Worm (Caenorhabditis elegans) whole organism, early embryonic: ENCODE results near the gene hacd-1.

Experiments used
- B0310.2 ChIP-seq: sonication (generic microtip); optimal IDR thresholded peaks from 2 replicates; lab custom pipeline; 2016; ENCODE audit warnings: mild to moderate bottlenecking, missing genetic modification characterization, missing compliant biosample characterization
- F13C5.2 ChIP-seq: sonication (generic microtip); optimal IDR thresholded peaks from 2 replicates; lab custom pipeline; 2017; ENCODE audit warnings: mild to moderate bottlenecking, missing genetic modification characterization, inconsistent platforms, missing compliant biosample characterization
- aly-1 ChIP-seq: sonication (generic microtip); optimal IDR thresholded peaks from 2 replicates; lab custom pipeline; 2016; ENCODE audit warnings: missing genetic modification characterization, missing compliant biosample characterization
- ama-1 ChIP-seq: fragments of 150-350 bp; optimal IDR thresholded peaks from 2 replicates; lab custom pipeline; 2014
- ceh-13 ChIP-seq: fragments of 200-800 bp; sonication (Bioruptor generic); optimal IDR thresholded peaks from 2 replicates; lab custom pipeline; 2018; ENCODE audit warnings: mild to moderate bottlenecking, missing genetic modification characterization, missing compliant biosample characterization
- ceh-36 ChIP-seq: sonication (generic microtip); optimal IDR thresholded peaks from 2 replicates; lab custom pipeline; 2016; ENCODE audit warnings: missing genetic modification characterization, inconsistent platforms, missing compliant biosample characterization
- ets-7 ChIP-seq: sonication (generic microtip); optimal IDR thresholded peaks from 2 replicates; lab custom pipeline; 2016; ENCODE audit warnings: missing genotype, missing genetic modification characterization, missing compliant biosample characterization
- flt-1 ChIP-seq: fragments of 200-800 bp; sonication (Bioruptor generic); IDR thresholded peaks from 2 replicates; pipeline ENCODE4 v1.3.6; 2022; ENCODE audit warnings: missing genetic modification characterization, missing compliant biosample characterization
- hmbx-1 ChIP-seq: sonication (generic microtip); optimal IDR thresholded peaks from 2 replicates; lab custom pipeline; 2016; ENCODE audit warnings: mild to moderate bottlenecking, missing genetic modification characterization, missing compliant biosample characterization
- hmg-4 ChIP-seq: fragments of 200-800 bp; sonication (Bioruptor generic); optimal IDR thresholded peaks from 2 replicates; lab custom pipeline; 2018; ENCODE audit warnings: mild to moderate bottlenecking, missing genetic modification characterization, missing compliant biosample characterization
- hnd-1 ChIP-seq: sonication (generic microtip); optimal IDR thresholded peaks from 2 replicates; lab custom pipeline; 2016; ENCODE audit warnings: missing genetic modification characterization, missing compliant biosample characterization
- pes-1 ChIP-seq: fragments of 200-800 bp; sonication (Bioruptor generic); IDR thresholded peaks from 2 replicates; pipeline ENCODE4 v1.3.6; 2022; ENCODE audit warnings: missing genetic modification reagents, missing genetic modification characterization, missing compliant biosample characterization
- scrt-1 ChIP-seq: fragments of 200-800 bp; sonication (Bioruptor generic); IDR thresholded peaks from 2 replicates; pipeline ENCODE4 v1.3.6; 2022; ENCODE audit warnings: missing genetic modification characterization, missing compliant biosample characterization
- sea-1 ChIP-seq: fragments of 200-800 bp; sonication (Bioruptor generic); conservative IDR thresholded peaks from 2 replicates; pipeline ENCODE4 v1.3.6; 2022; ENCODE audit warnings: missing genetic modification characterization, missing compliant biosample characterization
- tbx-11 ChIP-seq: fragments of 200-800 bp; sonication (Bioruptor generic); IDR thresholded peaks from 2 replicates; pipeline ENCODE4 v1.3.6; 2022; ENCODE audit warnings: missing genetic modification characterization, missing compliant biosample characterization
- tbx-37 ChIP-seq: fragments of 200-800 bp; sonication (Bioruptor generic); conservative IDR thresholded peaks from 2 replicates; pipeline ENCODE4 v1.3.6; 2022; ENCODE audit warnings: missing genetic modification reagents, missing genetic modification characterization, missing compliant biosample characterization
- tra-4 ChIP-seq: sonication (generic microtip); optimal IDR thresholded peaks from 2 replicates; lab custom pipeline; 2017; ENCODE audit warnings: missing genetic modification characterization, missing compliant biosample characterization

hacd-1 gene

ce11 chrV:1467444-1467843 lies 7.3 kb downstream of the hacd-1 start, which contains the start of gene gid-8:
gid-8 (plus strand) TSS chrV:1467744.
- TF ChIP-seq pes-1 (GFP tag; lab: Robert Waterston, UW) (no peak), tbx-11 (GFP tag; lab: Robert Waterston, UW) (no peak), sea-1 (no peak), hmbx-1 (tag; lab: Kevin White, UChicago) (no peak), hmg-4 (GFP tag; lab: Kevin White, UChicago) (no peak), tbx-37 (GFP tag; lab: Robert Waterston, UW) (no peak), ceh-13 (GFP tag; lab: Kevin White, UChicago) (no peak), ceh-36 (tag; lab: Kevin White, UChicago) (no peak), scrt-1 (GFP tag; lab: Robert Waterston, UW) (no peak), ama-1 (lab: Kevin White, UChicago) (no peak), tra-4 (no peak)

ce11 chrV:1468905-1469304 lies 8.7 kb downstream of the hacd-1 start:
- TF ChIP-seq tra-4 = no peak

- TF ChIP-seq ceh-13 (GFP tag; lab: Kevin White, UChicago) = no peak
- no peak for TF ChIP-seq tra-4
- TF ChIP-seq hmg-4 (GFP tag; lab: Kevin White, UChicago) = peak; percentile 46
- TF ChIP-seq flt-1 (GFP tag; lab: Robert Waterston, UW) = no peak
- TF ChIP-seq aly-1 (tag; lab: Kevin White, UChicago) = no peak
- TF ChIP-seq hnd-1 (tag; lab: Kevin White, UChicago) = no peak
- no peak for TF ChIP-seq B0310.2 (tag; lab: Kevin White, UChicago)
- TF ChIP-seq scrt-1 (GFP tag; lab: Robert Waterston, UW) = no peak
- TF ChIP-seq hmbx-1 (tag; lab: Kevin White, UChicago) = no peak
- TF ChIP-seq tbx-11 (GFP tag; lab: Robert Waterston, UW) = no peak
- no peak for TF ChIP-seq pes-1 (GFP tag; lab: Robert Waterston, UW)
- no peak for TF ChIP-seq F13C5.2 (tag; lab: Kevin White, UChicago)
- peak; percentile 6 for TF ChIP-seq ceh-36 (tag; lab: Kevin White, UChicago)
Measured at ce11 chrV:1471078-1471969, 11.2 kb downstream of the hacd-1 start.

ce11 chrV:1471977-1472376 lies 11.8 kb downstream of the hacd-1 start:
- no peak for TF ChIP-seq hmg-4 (GFP tag; lab: Kevin White, UChicago)
- TF ChIP-seq hmbx-1 (tag; lab: Kevin White, UChicago) = no peak
- no peak for TF ChIP-seq F13C5.2 (tag; lab: Kevin White, UChicago)
- no peak for TF ChIP-seq ceh-36 (tag; lab: Kevin White, UChicago)
- TF ChIP-seq tbx-37 (GFP tag; lab: Robert Waterston, UW) = no peak
- no peak for TF ChIP-seq flt-1 (GFP tag; lab: Robert Waterston, UW)
- no peak for TF ChIP-seq ets-7 (tag; lab: Kevin White, UChicago)
- TF ChIP-seq hnd-1 (tag; lab: Kevin White, UChicago) = no peak
- TF ChIP-seq tbx-11 (GFP tag; lab: Robert Waterston, UW) = no peak
- TF ChIP-seq scrt-1 (GFP tag; lab: Robert Waterston, UW) = no peak
- no peak for TF ChIP-seq B0310.2 (tag; lab: Kevin White, UChicago)
- no peak for TF ChIP-seq ama-1 (lab: Kevin White, UChicago)

ce11 chrV:1472569-1472968 lies 12.4 kb downstream of the hacd-1 start:
- TF ChIP-seq ama-1 (lab: Kevin White, UChicago) = no peak
- peak; percentile 24 for TF ChIP-seq hmg-4 (GFP tag; lab: Kevin White, UChicago)

ce11 chrV:1474486-1475125 lies 14.4 kb downstream of the hacd-1 start, which contains the start of the genes F53E2.2 and unc-60:
F53E2.2 (plus strand) TSS chrV:1475086.
unc-60 (plus strand) TSS chrV:1475086.
- TF ChIP-seq hnd-1 (tag; lab: Kevin White, UChicago) (no peak), tbx-37 (GFP tag; lab: Robert Waterston, UW) (no peak), tbx-11 (GFP tag; lab: Robert Waterston, UW) (no peak), pes-1 (GFP tag; lab: Robert Waterston, UW) (0 out of 2 replicates have a peak, but pooled peaks have one; percentile 19), ceh-13 (GFP tag; lab: Kevin White, UChicago) (no peak), F13C5.2 (tag; lab: Kevin White, UChicago) (peak; percentile 29), flt-1 (GFP tag; lab: Robert Waterston, UW) (peak; percentile 46; the same call in 1 of the 2 replicates), hmg-4 (GFP tag; lab: Kevin White, UChicago) (peak; percentile 85), ceh-36 (tag; lab: Kevin White, UChicago) (no peak), ets-7 (tag; lab: Kevin White, UChicago) (peak; percentile 12), sea-1 (no peak), hmbx-1 (tag; lab: Kevin White, UChicago) (no peak), ama-1 (lab: Kevin White, UChicago) (no peak), aly-1 (tag; lab: Kevin White, UChicago) (peak; percentile 66), B0310.2 (tag; lab: Kevin White, UChicago) (no peak), tra-4 (no peak), scrt-1 (GFP tag; lab: Robert Waterston, UW) (no peak)
